Worm (Caenorhabditis elegans): Measurements from ENCODE around the gene T22G5.3.

ce11 chrV:13898356-13898755, 17.6 kb downstream of the T22G5.3 start, which contains the start of gene cyp-35C1:
- TF ChIP-seq dpl-1 (GFP tag; optimal IDR thresholded peaks at IDR 0.05) (no peak), somi-1 (GFP tag; optimal IDR thresholded peaks at IDR 0.05) (no peak), F55B11.4 (tag; optimal IDR thresholded peaks at IDR 0.05; ENCODE audit: borderline replicate concordance, insufficient read depth) (no peak)

Data from whole organism, young adult.